Fruit fly (Drosophila melanogaster): Measurements from ENCODE around the gene LSm-4.

LSm-4 gene

dm6 chr2L:10430802-10431476, 25.9 kb upstream of the LSm-4 start, which contains the start of the genes Bug22 and TfIIB (continued):
- TF ChIP-seq Opbp (GFP tag; IDR thresholded peaks at IDR 0.05; ENCODE audit: partially characterized antibody): no peak
- TF ChIP-seq sim (GFP tag; IDR thresholded peaks at IDR 0.05): no peak
- no peak for TF ChIP-seq Tbp (GFP tag; optimal IDR thresholded peaks at IDR 0.05)
- TF ChIP-seq hkb (optimal IDR thresholded peaks at IDR 0.05): no peak
- peak; percentile 75 for TF ChIP-seq hkb (GFP tag; IDR thresholded peaks at IDR 0.05)
- peak; percentile 61 for TF ChIP-seq CG15601 (tag; optimal IDR thresholded peaks at IDR 0.05)
- no peak for TF ChIP-seq croc (GFP tag; conservative IDR thresholded peaks at IDR 0.05)
- TF ChIP-seq Poxn (GFP tag; IDR thresholded peaks at IDR 0.05): no peak
- TF ChIP-seq wdn (GFP tag; IDR thresholded peaks at IDR 0.05): peak; percentile 39; the same call in 1 of the 2 replicates
- TF ChIP-seq CG13775 (GFP tag; optimal IDR thresholded peaks at IDR 0.05): peak; percentile 77
- no peak for TF ChIP-seq D19A (tag; optimal IDR thresholded peaks at IDR 0.05)
- TF ChIP-seq tna (GFP tag; IDR thresholded peaks at IDR 0.05; ENCODE audit: partially characterized antibody): no peak
- TF ChIP-seq CG4360 (GFP tag; IDR thresholded peaks at IDR 0.05): peak; percentile 40; the same call in 1 of the 2 replicates
- peak; percentile 20 for TF ChIP-seq Myb (GFP tag; optimal IDR thresholded peaks at IDR 0.05)
- TF ChIP-seq CG7745 (tag; optimal IDR thresholded peaks at IDR 0.05): no peak
- TF ChIP-seq ttk (GFP tag; IDR thresholded peaks at IDR 0.05): peak; percentile 61
- TF ChIP-seq crc (GFP tag; optimal IDR thresholded peaks at IDR 0.05): peak; percentile 37
- TF ChIP-seq Lim3 (GFP tag; IDR thresholded peaks at IDR 0.05): no peak
- peak; percentile 83 for TF ChIP-seq CG12659 (GFP tag; optimal IDR thresholded peaks at IDR 0.05)
- TF ChIP-seq Hr39 (optimal IDR thresholded peaks at IDR 0.05): no peak
- peak; percentile 43 for TF ChIP-seq nerfin-1 (tag; optimal IDR thresholded peaks at IDR 0.05)
- peak; percentile 38; the same call in 1 of the 2 replicates for TF ChIP-seq CG31224 (GFP tag; IDR thresholded peaks at IDR 0.05)
- TF ChIP-seq bbx (GFP tag; IDR thresholded peaks at IDR 0.05; ENCODE audit: partially characterized antibody): 0 out of 2 replicates have a peak, but pooled peaks have one; percentile 15
- TF ChIP-seq pita (GFP tag; optimal IDR thresholded peaks at IDR 0.05): no peak
- TF ChIP-seq nerfin-2 (GFP tag; IDR thresholded peaks at IDR 0.05; ENCODE audit: partially characterized antibody): no peak
- peak; percentile 58 for TF ChIP-seq Mes4 (GFP tag; optimal IDR thresholded peaks at IDR 0.05)
- no peak for TF ChIP-seq gce (GFP tag; IDR thresholded peaks at IDR 0.05)
- no peak for TF ChIP-seq Jarid2 (GFP tag; optimal IDR thresholded peaks at IDR 0.05)
- peak; percentile 69 for TF ChIP-seq CG7556 (GFP tag; optimal IDR thresholded peaks at IDR 0.05)
- peak; percentile 57 for TF ChIP-seq slp2 (GFP tag; optimal IDR thresholded peaks at IDR 0.05)
- TF ChIP-seq nmo (GFP tag; optimal IDR thresholded peaks at IDR 0.05): peak; percentile 77
- TF ChIP-seq Hr78 (GFP tag; optimal IDR thresholded peaks at IDR 0.05): no peak
- no peak for TF ChIP-seq CG6175 (GFP tag; IDR thresholded peaks at IDR 0.05)
- TF ChIP-seq Awh (GFP tag; IDR thresholded peaks at IDR 0.05): 0 out of 2 replicates have a peak, but pooled peaks have one; percentile 37
- TF ChIP-seq vfl (GFP tag; optimal IDR thresholded peaks at IDR 0.05): peak; percentile 68
- peak; percentile 74 for TF ChIP-seq CG32532 (GFP tag; IDR thresholded peaks at IDR 0.05)
- no peak for TF ChIP-seq CG14965 (GFP tag; optimal IDR thresholded peaks at IDR 0.05; ENCODE audit: borderline replicate concordance)
- TF ChIP-seq Lpt (GFP tag; optimal IDR thresholded peaks at IDR 0.05): no peak
- TF ChIP-seq CG6765 (GFP tag; optimal IDR thresholded peaks at IDR 0.05): no peak
- no peak for TF ChIP-seq hb (GFP tag; IDR thresholded peaks at IDR 0.05; ENCODE audit: partially characterized antibody)
- TF ChIP-seq CG14860 (GFP tag; IDR thresholded peaks at IDR 0.05; ENCODE audit: partially characterized antibody): 0 out of 3 replicates have a peak, but pooled peaks have one; percentile 49
- no peak for TF ChIP-seq CG2678 (tag; optimal IDR thresholded peaks at IDR 0.05)
- TF ChIP-seq NC2α (GFP tag; optimal IDR thresholded peaks at IDR 0.05): no peak
- peak; percentile 86 for TF ChIP-seq slbo (GFP tag; IDR thresholded peaks at IDR 0.05)
- TF ChIP-seq CG15073 (GFP tag; optimal IDR thresholded peaks at IDR 0.05): no peak
- peak; percentile 18 for TF ChIP-seq CG10431 (GFP tag; optimal IDR thresholded peaks at IDR 0.05)
- TF ChIP-seq CG4328 (GFP tag; optimal IDR thresholded peaks at IDR 0.05): peak; percentile 44
- peak; percentile 71 for TF ChIP-seq CG12942 (GFP tag; optimal IDR thresholded peaks at IDR 0.05)
- TF ChIP-seq sob (GFP tag; IDR thresholded peaks at IDR 0.05): peak; percentile 68

Measured in whole organism, embryonic.